Fruit fly (Drosophila melanogaster) whole organism, embryonic: Measurements from ENCODE around the gene CG12253.

Experiments
- CG10431 ChIP-seq: fragments of 200-800 bp; sonication (Bioruptor generic); optimal IDR thresholded peaks from 3 replicates; lab custom pipeline; 2018; ENCODE audit warnings: missing biosample characterization, mild to moderate bottlenecking, missing genetic modification characterization
- CG10543 ChIP-seq: fragments of 200-800 bp; sonication (Bioruptor generic); optimal IDR thresholded peaks from 3 replicates; lab custom pipeline; 2017; ENCODE audit warnings: missing biosample characterization, mild to moderate bottlenecking, missing genetic modification characterization, moderate library complexity
- CG10979 ChIP-seq: fragments of 200-800 bp; sonication (Bioruptor generic); optimal IDR thresholded peaks from 2 replicates; lab custom pipeline; 2018; ENCODE audit warnings: missing biosample characterization, mild to moderate bottlenecking, missing genetic modification characterization, moderate library complexity
- CG11085 ChIP-seq: fragments of 200-800 bp; sonication (Bioruptor generic); IDR thresholded peaks from 2 replicates; pipeline ENCODE4 v1.3.6; 2022; ENCODE audit warnings: missing biosample characterization, missing genetic modification characterization
- CG11398 ChIP-seq: fragments of 200-800 bp; sonication (Bioruptor generic); optimal IDR thresholded peaks from 2 replicates; lab custom pipeline; 2016; ENCODE audit warnings: missing biosample characterization, missing genetic modification characterization
- CG11695 ChIP-seq: fragments of 200-800 bp; sonication (Bioruptor generic); IDR thresholded peaks from 3 replicates; pipeline ENCODE4 v1.3.6; 2022; ENCODE audit warnings: missing biosample characterization, missing genetic modification characterization
- CG12104 ChIP-seq: fragments of 200-800 bp; sonication (Bioruptor generic); optimal IDR thresholded peaks from 3 replicates; lab custom pipeline; 2016; ENCODE audit warnings: missing biosample characterization, missing genetic modification characterization
- CG15073 ChIP-seq: fragments of 200-800 bp; sonication (Bioruptor generic); optimal IDR thresholded peaks from 2 replicates; lab custom pipeline; 2016; ENCODE audit warnings: missing biosample characterization, missing genetic modification characterization
- CG15514 ChIP-seq: fragments of 200-800 bp; sonication (Bioruptor generic); optimal IDR thresholded peaks from 3 replicates; lab custom pipeline; 2017; ENCODE audit warnings: missing biosample characterization, missing genetic modification characterization, mild to moderate bottlenecking, moderate library complexity, missing genetic modification reagents
- CG1647 ChIP-seq: fragments of 200-800 bp; sonication (Bioruptor generic); optimal IDR thresholded peaks from 3 replicates; lab custom pipeline; 2016; ENCODE audit warnings: missing biosample characterization, missing genetic modification characterization
- CG2129 ChIP-seq: fragments of 200-800 bp; sonication (Bioruptor generic); IDR thresholded peaks from 2 replicates; pipeline ENCODE4 v1.3.6; 2022; ENCODE audit warnings: missing biosample characterization, missing genetic modification characterization; ENCODE audit not compliant: partially characterized antibody
- CG3065 ChIP-seq: fragments of 200-800 bp; sonication (Bioruptor generic); optimal IDR thresholded peaks from 2 replicates; lab custom pipeline; 2016; ENCODE audit warnings: missing biosample characterization, missing genetic modification characterization
- CG33557 ChIP-seq: fragments of 200-800 bp; sonication (Bioruptor generic); optimal IDR thresholded peaks from 2 replicates; lab custom pipeline; 2019; ENCODE audit warnings: missing biosample characterization, mild to moderate bottlenecking, missing genetic modification characterization, moderate library complexity
- CG3847 ChIP-seq: fragments of 200-800 bp; sonication (Bioruptor generic); IDR thresholded peaks from 2 replicates; pipeline ENCODE4 v1.3.6; 2022; ENCODE audit warnings: missing biosample characterization, missing genetic modification characterization
- Dbx ChIP-seq: fragments of 200-800 bp; sonication (Bioruptor generic); IDR thresholded peaks from 3 replicates; pipeline ENCODE4 v1.3.6; 2022; ENCODE audit warnings: missing biosample characterization, missing genetic modification characterization
- Doc2 ChIP-seq: fragments of 200-800 bp; sonication (Bioruptor generic); IDR thresholded peaks from 2 replicates; pipeline ENCODE4 v1.3.6; 2022; ENCODE audit warnings: missing biosample characterization, missing genetic modification characterization
- Drgx ChIP-seq: fragments of 200-800 bp; sonication (Bioruptor generic); IDR thresholded peaks from 2 replicates; pipeline ENCODE4 v1.3.6; 2022; ENCODE audit warnings: missing biosample characterization, missing genetic modification characterization
- Ets65A ChIP-seq: fragments of 200-800 bp; sonication (Bioruptor generic); peaks from one replicate; lab custom pipeline; 2016; ENCODE audit warnings: missing biosample characterization, missing genetic modification characterization
- H15 ChIP-seq: fragments of 200-800 bp; sonication (Bioruptor generic); IDR thresholded peaks from 3 replicates; pipeline ENCODE4 v1.3.6; 2022; ENCODE audit warnings: missing biosample characterization, missing genetic modification characterization
- HmgZ ChIP-seq: fragments of 200-800 bp; sonication (Bioruptor generic); optimal IDR thresholded peaks from 2 replicates; lab custom pipeline; 2018; ENCODE audit warnings: missing biosample characterization, mild to moderate bottlenecking, missing genetic modification characterization
- Hr3 ChIP-seq: fragments of 200-800 bp; sonication (Bioruptor generic); optimal IDR thresholded peaks from 3 replicates; lab custom pipeline; 2016; ENCODE audit warnings: missing biosample characterization, missing genetic modification characterization
- MBD-R2 ChIP-seq: fragments of 200-800 bp; sonication (Bioruptor generic); IDR thresholded peaks from 2 replicates; pipeline ENCODE4 v1.3.6; 2022; ENCODE audit warnings: missing biosample characterization, missing genetic modification characterization
- Mad ChIP-seq: fragments of 200-800 bp; sonication (Bioruptor generic); optimal IDR thresholded peaks from 2 replicates; lab custom pipeline; 2016; ENCODE audit warnings: missing biosample characterization, missing genetic modification characterization
- Xbp1 ChIP-seq: fragments of 200-800 bp; sonication (Bioruptor generic); optimal IDR thresholded peaks from 3 replicates; lab custom pipeline; 2016; ENCODE audit warnings: missing biosample characterization, mild to moderate bottlenecking, missing genetic modification characterization
- aop ChIP-seq: fragments of 200-800 bp; sonication (Bioruptor generic); IDR thresholded peaks from 2 replicates; pipeline ENCODE4 v1.3.6; 2022; ENCODE audit warnings: missing biosample characterization, missing genetic modification characterization
- ap ChIP-seq: fragments of 200-800 bp; sonication (Bioruptor generic); IDR thresholded peaks from 2 replicates; pipeline ENCODE4 v1.3.6; 2022; ENCODE audit warnings: missing biosample characterization, missing genetic modification characterization
- ato ChIP-seq: fragments of 200-800 bp; sonication (Bioruptor generic); IDR thresholded peaks from 2 replicates; pipeline ENCODE4 v1.3.6; 2022; ENCODE audit warnings: missing biosample characterization, missing genetic modification characterization; ENCODE audit not compliant: partially characterized antibody
- chif ChIP-seq, 2 experiments: fragments of 200-800 bp; sonication (Bioruptor generic); optimal IDR thresholded peaks; 3 replicates each; lab custom pipeline; 2016; ENCODE audit warnings: missing biosample characterization in 2 of 2, missing genetic modification characterization in 2 of 2
- crol ChIP-seq: fragments of 200-800 bp; sonication (Bioruptor generic); IDR thresholded peaks from 2 replicates; pipeline ENCODE4 v1.3.6; 2022; ENCODE audit warnings: missing biosample characterization, missing genetic modification characterization
- danr ChIP-seq: fragments of 200-800 bp; sonication (Bioruptor generic); IDR thresholded peaks from 2 replicates; pipeline ENCODE4 v1.3.6; 2022; ENCODE audit warnings: missing biosample characterization, missing genetic modification characterization
- eve ChIP-seq, 2 experiments: fragments of >200 bp; optimal IDR thresholded peaks; 2 replicates each; lab custom pipeline; 2017; ENCODE audit warnings: missing biosample characterization in 2 of 2, missing genetic modification characterization in 2 of 2
- gem ChIP-seq: fragments of 200-800 bp; sonication (Bioruptor generic); optimal IDR thresholded peaks from 2 replicates; lab custom pipeline; 2019; ENCODE audit warnings: missing biosample characterization, mild to moderate bottlenecking, missing genetic modification characterization, moderate library complexity
- hb ChIP-seq: fragments of 200-800 bp; sonication (Bioruptor generic); IDR thresholded peaks from 3 replicates; pipeline ENCODE4 v1.3.6; 2022; ENCODE audit warnings: missing biosample characterization, missing genetic modification characterization; ENCODE audit not compliant: partially characterized antibody
- insv ChIP-seq, 2 experiments: fragments of 200-800 bp; sonication (Bioruptor generic); optimal IDR thresholded peaks; 3 replicates each; lab custom pipeline; 2016 to 2018; ENCODE audit warnings: missing biosample characterization in 2 of 2, missing genetic modification characterization in 2 of 2
- jing ChIP-seq: fragments of 200-800 bp; sonication (Bioruptor generic); optimal IDR thresholded peaks from 2 replicates; lab custom pipeline; 2018; ENCODE audit warnings: missing biosample characterization, mild to moderate bottlenecking, missing genetic modification characterization
- lola ChIP-seq, 3 experiments: fragments of >200 bp in 2 of 3; fragments of 200-800 bp in 1 of 3; sonication (Bioruptor generic) in 1 of 3; optimal IDR thresholded peaks; 2 replicates each; lab custom pipeline; 2017 to 2019; ENCODE audit warnings: missing biosample characterization in 3 of 3, missing genetic modification characterization in 3 of 3, mild to moderate bottlenecking in 1 of 3, moderate library complexity in 1 of 3
- nau ChIP-seq: fragments of 200-800 bp; sonication (Bioruptor generic); optimal IDR thresholded peaks from 3 replicates; lab custom pipeline; 2017; ENCODE audit warnings: missing biosample characterization, mild to moderate bottlenecking, missing genetic modification characterization, missing genetic modification reagents
- otp ChIP-seq: fragments of 200-800 bp; sonication (Bioruptor generic); IDR thresholded peaks from 3 replicates; pipeline ENCODE4, ENCODE4 v1.3.6; 2022; ENCODE audit warnings: missing biosample characterization, missing genetic modification characterization
- pita ChIP-seq: fragments of 200-800 bp; sonication (Bioruptor generic); optimal IDR thresholded peaks from 2 replicates; lab custom pipeline; 2017; ENCODE audit warnings: missing biosample characterization, mild to moderate bottlenecking, missing genetic modification characterization
- sim ChIP-seq: fragments of 200-800 bp; sonication (Bioruptor generic); IDR thresholded peaks from 2 replicates; pipeline ENCODE4 v1.3.6; 2022; ENCODE audit warnings: missing biosample characterization, missing genetic modification characterization
- sima ChIP-seq: fragments of 200-800 bp; sonication (Bioruptor generic); optimal IDR thresholded peaks from 2 replicates; lab custom pipeline; 2016; ENCODE audit warnings: missing biosample characterization, missing genetic modification characterization
- so ChIP-seq: fragments of 200-800 bp; sonication (Bioruptor generic); IDR thresholded peaks from 3 replicates; pipeline ENCODE4 v1.3.6; 2022; ENCODE audit warnings: missing biosample characterization, missing genetic modification characterization
- stwl ChIP-seq: fragments of 200-800 bp; sonication (Bioruptor generic); optimal IDR thresholded peaks from 3 replicates; lab custom pipeline; 2018; ENCODE audit warnings: missing biosample characterization, mild to moderate bottlenecking, missing genetic modification characterization, moderate library complexity
- tap ChIP-seq: fragments of 200-800 bp; optimal IDR thresholded peaks from 3 replicates; lab custom pipeline; 2019; ENCODE audit warnings: missing biosample characterization, mild to moderate bottlenecking, missing genetic modification characterization, moderate library complexity
- tgo ChIP-seq: fragments of 200-800 bp; sonication (Bioruptor generic); IDR thresholded peaks from 3 replicates; pipeline ENCODE4 v1.3.6; 2022; ENCODE audit warnings: missing biosample characterization, missing genetic modification characterization
- twi ChIP-seq: fragments of 200-800 bp; optimal IDR thresholded peaks from 2 replicates; lab custom pipeline; 2019; ENCODE audit warnings: missing biosample characterization, mild to moderate bottlenecking, missing genetic modification characterization, moderate library complexity
- wor ChIP-seq: fragments of 200-800 bp; sonication (Bioruptor generic); IDR thresholded peaks from 2 replicates; pipeline ENCODE4 v1.3.6; 2022; ENCODE audit warnings: missing biosample characterization, missing genetic modification characterization
- zf30C ChIP-seq: fragments of 200-800 bp; sonication (Bioruptor generic); optimal IDR thresholded peaks from 3 replicates; lab custom pipeline; 2018; ENCODE audit warnings: missing biosample characterization, mild to moderate bottlenecking, missing genetic modification characterization
- zfh1 ChIP-seq: fragments of 200-800 bp; sonication (Bioruptor generic); IDR thresholded peaks from 3 replicates; pipeline ENCODE4 v1.3.6; 2022; ENCODE audit warnings: missing biosample characterization, missing genetic modification characterization

The CG12253 gene

DNA sequence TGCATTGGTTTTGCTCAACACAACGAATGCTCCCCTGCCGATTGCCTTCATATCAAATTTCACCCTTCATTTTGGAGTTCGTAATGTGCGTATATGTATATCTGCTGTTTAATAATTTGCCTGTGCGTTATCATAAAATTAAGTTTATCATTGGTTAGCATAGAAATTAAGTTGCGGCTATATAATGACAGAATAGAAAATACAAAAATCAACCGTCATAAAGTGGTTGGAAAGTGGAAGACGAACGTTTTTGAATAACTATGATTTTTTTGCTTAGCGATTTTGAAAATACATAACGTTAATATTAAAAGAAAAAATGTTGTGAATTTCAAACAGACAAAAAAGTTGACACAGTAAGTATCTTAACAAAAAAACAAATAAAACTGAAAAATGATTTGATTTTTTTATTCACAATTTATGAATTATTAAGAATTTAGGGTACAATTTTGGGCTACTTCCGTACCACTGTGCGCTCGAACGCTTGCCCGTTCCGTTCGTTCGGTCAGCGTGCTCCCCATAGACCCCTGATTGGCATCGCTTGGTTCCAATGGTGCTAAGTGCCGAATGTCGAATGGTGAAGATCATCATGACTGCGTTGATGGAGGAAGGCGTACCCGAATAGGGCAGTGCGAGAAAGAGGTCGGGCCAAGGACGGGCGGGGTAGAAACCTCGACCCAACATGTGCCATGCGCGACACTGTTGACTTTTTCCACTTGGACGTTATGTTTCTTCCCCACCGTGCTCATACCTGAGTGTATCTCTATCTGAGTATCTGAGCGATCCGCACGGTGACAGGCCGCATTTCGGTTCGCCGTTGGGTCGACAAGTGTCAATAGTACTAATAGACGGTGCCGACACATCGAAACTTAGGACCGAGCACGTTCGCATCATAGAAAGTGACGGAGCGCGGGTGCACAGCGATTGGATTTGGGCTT is 50.2 kb downstream of the CG12253 start (continued):
- TF ChIP-seq CG33557: peak; percentile 15
- peak; percentile 34; the same call in 2 of the 3 replicates for TF ChIP-seq zfh1 (GFP tag; lab: Robert Waterston, UW)
- TF ChIP-seq Ets65A (GFP tag; lab: Kevin White, UChicago): peak; percentile 67
- peak; percentile 34 for TF ChIP-seq nau (GFP tag; lab: Kevin White, UChicago)
- no peak for TF ChIP-seq CG15514 (GFP tag; lab: Kevin White, UChicago)
- no peak for TF ChIP-seq CG15073 (GFP tag; lab: Kevin White, UChicago)
- TF ChIP-seq Mad (GFP tag; lab: Kevin White, UChicago): peak; percentile 28
- peak; percentile 51 for TF ChIP-seq Hr3
- TF ChIP-seq sim (GFP tag; lab: Robert Waterston, UW): 0 out of 2 replicates have a peak, but pooled peaks have one; percentile 18
- no peak for TF ChIP-seq CG10431 (GFP tag; lab: Kevin White, UChicago)
- TF ChIP-seq Xbp1 (GFP tag; lab: Kevin White, UChicago): peak; percentile 62
- no peak for TF ChIP-seq Drgx (GFP tag; lab: Robert Waterston, UW)
- TF ChIP-seq aop: no peak
- no peak for TF ChIP-seq insv (GFP tag; optimal IDR thresholded peaks at IDR 0.05; lab: Kevin White, UChicago)
- no peak for TF ChIP-seq ato (GFP tag; lab: Robert Waterston, UW)
- TF ChIP-seq jing (GFP tag; lab: Kevin White, UChicago): peak; percentile 2
- TF ChIP-seq gem (tag; lab: Kevin White, UChicago): peak; percentile 87
- TF ChIP-seq lola (GFP tag; optimal IDR thresholded peaks at IDR 0.05; lab: Kevin White, UChicago): peak in 1 of 3 experiments; percentile 76
- 0 out of 3 replicates have a peak, but pooled peaks have one; percentile 15 for TF ChIP-seq so (GFP tag; lab: Robert Waterston, UW)
- no peak for TF ChIP-seq hb (GFP tag; lab: Robert Waterston, UW)
- peak; percentile 47 for TF ChIP-seq CG10543 (GFP tag; lab: Kevin White, UChicago)
- no peak for TF ChIP-seq pita
- TF ChIP-seq sima (GFP tag; lab: Kevin White, UChicago): no peak
- TF ChIP-seq Dbx (GFP tag; lab: Robert Waterston, UW): no peak
- TF ChIP-seq CG3065: no peak
- TF ChIP-seq eve (GFP tag; optimal IDR thresholded peaks at IDR 0.05; lab: Kevin White, UChicago): peak in 1 of 2 experiments; percentile 67
- TF ChIP-seq stwl: no peak
- TF ChIP-seq tgo: peak; percentile 39; the same call in 2 of the 3 replicates
- TF ChIP-seq Doc2: no peak
- TF ChIP-seq tap: no peak
- peak; percentile 74 for TF ChIP-seq CG10979 (tag; lab: Kevin White, UChicago)
- no peak for TF ChIP-seq danr (GFP tag; lab: Robert Waterston, UW)
- no peak for TF ChIP-seq zf30C
- no peak for TF ChIP-seq ap (GFP tag; lab: Robert Waterston, UW)
- TF ChIP-seq CG11695 (GFP tag; lab: Robert Waterston, UW): 0 out of 3 replicates have a peak, but pooled peaks have one; percentile 45
- TF ChIP-seq CG2129 (GFP tag; lab: Robert Waterston, UW): no peak
- TF ChIP-seq CG3847: no peak
- TF ChIP-seq wor (GFP tag; lab: Robert Waterston, UW): 0 out of 2 replicates have a peak, but pooled peaks have one; percentile 24
- peak; percentile 23 for TF ChIP-seq CG12104 (GFP tag; lab: Kevin White, UChicago)
- TF ChIP-seq chif (GFP tag; optimal IDR thresholded peaks at IDR 0.05; lab: Kevin White, UChicago): peak in 1 of 2 experiments; percentile 58
- TF ChIP-seq CG11085: no peak
- TF ChIP-seq H15: peak; percentile 16; the same call in 1 of the 3 replicates
- no peak for TF ChIP-seq MBD-R2 (GFP tag; lab: Robert Waterston, UW)
- no peak for TF ChIP-seq CG1647 (GFP tag; lab: Kevin White, UChicago)
- TF ChIP-seq crol (GFP tag; lab: Robert Waterston, UW): peak; percentile 88
- no peak for TF ChIP-seq HmgZ
- TF ChIP-seq CG11398 (GFP tag; lab: Kevin White, UChicago): no peak
- TF ChIP-seq twi (tag; lab: Kevin White, UChicago): peak; percentile 49
- peak; percentile 28; the same call in 1 of the 3 replicates for TF ChIP-seq otp (GFP tag; lab: Robert Waterston, UW)
